Worm (Caenorhabditis elegans) whole organism, young adult: ENCODE measurements around the gene sup-9.

Source experiments
- attf-6 ChIP-seq: fragments of 200-800 bp; sonication (Bioruptor generic); IDR thresholded peaks from 2 replicates; pipeline ENCODE4 v1.3.6; 2022; ENCODE audit warnings: missing genetic modification reagents, missing genetic modification characterization, missing compliant biosample characterization
- lsy-27 ChIP-seq: sonication (generic microtip); optimal IDR thresholded peaks from 2 replicates; lab custom pipeline; 2017; ENCODE audit warnings: missing genetic modification characterization, mild to moderate bottlenecking, missing compliant biosample characterization, antibody characterized with exemption, missing genotype, borderline replicate concordance; ENCODE audit not compliant: insufficient read depth

- TF ChIP-seq attf-6 (GFP tag; lab: Robert Waterston, UW) (no peak), lsy-27 (no peak)
Observed at ce11 chrII:2690080-2690479, 3.3 kb upstream of the sup-9 start, which contains the start of gene nspf-3.
